Worm (Caenorhabditis elegans) whole organism, midembryonic: ENCODE data around the gene Y49F6C.8.

Experiments
- T22C8.4 ChIP-seq: fragments of 200-800 bp; sonication (Bioruptor generic); IDR thresholded peaks from 2 replicates; pipeline ENCODE4 v1.3.6; 2022; ENCODE audit warnings: missing genetic modification characterization, missing compliant biosample characterization
- cog-1 ChIP-seq: sonication (generic microtip); optimal IDR thresholded peaks from 2 replicates; lab custom pipeline; 2016; ENCODE audit warnings: missing genetic modification characterization, missing compliant biosample characterization
- flt-1 ChIP-seq: fragments of 200-800 bp; sonication (Bioruptor generic); IDR thresholded peaks from 2 replicates; pipeline ENCODE4 v1.3.6; 2022; ENCODE audit warnings: missing genetic modification characterization, missing compliant biosample characterization
- med-1 ChIP-seq: sonication (generic microtip); optimal IDR thresholded peaks from 2 replicates; lab custom pipeline; 2017; ENCODE audit warnings: missing genetic modification characterization, mild to moderate bottlenecking, missing compliant biosample characterization, antibody characterized with exemption, missing genetic modification reagents; ENCODE audit not compliant: insufficient read depth
- ref-1 ChIP-seq: fragments of 200-800 bp; sonication (Bioruptor generic); conservative IDR thresholded peaks from 2 replicates; pipeline ENCODE4 v1.3.6; 2022; ENCODE audit warnings: missing genetic modification reagents, missing genetic modification characterization, missing compliant biosample characterization
- ztf-23 ChIP-seq: fragments of 200-800 bp; sonication (Bioruptor generic); IDR thresholded peaks from 2 replicates; pipeline ENCODE4 v1.3.6; 2022; ENCODE audit warnings: missing genetic modification reagents, missing genetic modification characterization, missing compliant biosample characterization
- ztf-29 ChIP-seq: fragments of 200-800 bp; sonication (Bioruptor generic); IDR thresholded peaks from 2 replicates; pipeline ENCODE4 v1.3.6; 2022; ENCODE audit warnings: missing genetic modification reagents, missing genetic modification characterization, missing compliant biosample characterization

DNA sequence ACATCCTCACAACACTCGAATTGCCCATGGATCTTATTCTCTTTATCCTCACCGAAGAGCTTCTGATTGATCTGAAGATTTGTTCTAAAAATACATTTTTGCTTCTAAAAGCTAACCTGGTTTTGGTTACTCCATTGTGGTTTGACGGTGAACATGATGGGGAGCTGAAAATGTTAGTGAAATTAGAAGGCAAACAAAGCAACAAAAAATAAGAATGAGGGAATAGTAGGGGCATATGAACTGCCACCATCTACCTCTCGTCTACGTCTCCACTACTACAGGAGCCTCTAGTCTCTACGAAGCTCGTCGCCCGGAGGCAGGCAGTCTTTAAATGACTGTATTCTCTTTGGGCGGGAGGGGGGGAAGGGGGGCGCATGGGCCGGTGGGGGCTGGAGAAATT lies 15.8 kb upstream of the Y49F6C.8 start, which contains the start of gene T06D4.2:
- TF ChIP-seq ztf-23 (GFP tag; lab: Robert Waterston, UW) (no peak), med-1 (GFP tag; lab: Kevin White, UChicago) (no peak), ref-1 (no peak), cog-1 (tag; lab: Kevin White, UChicago) (no peak), T22C8.4 (GFP tag; lab: Robert Waterston, UW) (no peak), flt-1 (GFP tag; lab: Robert Waterston, UW) (no peak), ztf-29 (no peak)
